Worm (Caenorhabditis elegans): ENCODE measurements around the gene F59E12.8.
A peak's percentile ranks its signal among the peaks of the same experiment; 100 is the strongest.

Gene F59E12.8

ce11 chrII:5603194-5603593 lies 33.5 kb downstream of the F59E12.8 start, which contains the start of gene C17G10.6:
Gene C17G10.6 (minus strand): TSS chrII:5603294.
- no peak for TF ChIP-seq ceh-6 (GFP tag; optimal IDR thresholded peaks at IDR 0.05)
- TF ChIP-seq K02D7.2 (tag; optimal IDR thresholded peaks at IDR 0.05), result no peak
- no peak for TF ChIP-seq rnt-1 (tag; optimal IDR thresholded peaks at IDR 0.05)
- TF ChIP-seq sox-4 (tag; optimal IDR thresholded peaks at IDR 0.05), result no peak
- no peak for TF ChIP-seq fkh-10 (GFP tag; optimal IDR thresholded peaks at IDR 0.05)
- TF ChIP-seq che-1 (tag; optimal IDR thresholded peaks at IDR 0.05), result no peak
- no peak for TF ChIP-seq T23F11.4 (GFP tag; optimal IDR thresholded peaks at IDR 0.05)

- TF ChIP-seq elt-4 (tag; optimal IDR thresholded peaks at IDR 0.05) (no peak), madf-2 (tag; optimal IDR thresholded peaks at IDR 0.05) (no peak), nhr-11 (tag; optimal IDR thresholded peaks at IDR 0.05) (no peak), fkh-10 (GFP tag; optimal IDR thresholded peaks at IDR 0.05) (no peak), ahr-1 (tag; optimal IDR thresholded peaks at IDR 0.05) (no peak), pax-1 (tag; optimal IDR thresholded peaks at IDR 0.05) (no peak), rnt-1 (tag; optimal IDR thresholded peaks at IDR 0.05) (no peak), nhr-232 (tag; optimal IDR thresholded peaks at IDR 0.05) (no peak), ceh-22 (tag; optimal IDR thresholded peaks at IDR 0.05) (no peak), ceh-19 (GFP tag; optimal IDR thresholded peaks at IDR 0.05) (no peak), fax-1 (tag; optimal IDR thresholded peaks at IDR 0.05) (no peak), dve-1 (tag; optimal IDR thresholded peaks at IDR 0.05) (peak; percentile 35), eyg-1 (tag; optimal IDR thresholded peaks at IDR 0.05) (no peak), ceh-24 (tag; optimal IDR thresholded peaks at IDR 0.05) (no peak), ceh-6 (GFP tag; optimal IDR thresholded peaks at IDR 0.05) (no peak), C08G9.2 (tag; optimal IDR thresholded peaks at IDR 0.05) (no peak), ama-1 (optimal IDR thresholded peaks at IDR 0.05) (peak; percentile 17), hlh-8 (tag; optimal IDR thresholded peaks at IDR 0.05) (no peak), pha-2 (tag; optimal IDR thresholded peaks at IDR 0.05) (no peak), sox-2 (GFP tag; IDR thresholded peaks at IDR 0.05) (no peak), elt-2 (tag; optimal IDR thresholded peaks at IDR 0.05) (peak; percentile 70)
Measured at ce11 chrII:5599326-5600044, 37.2 kb downstream of the F59E12.8 start, which contains the start of gene C17G10.10. Gene C17G10.10 (minus strand): TSS chrII:5599376.

- TF ChIP-seq ttx-3 (tag; optimal IDR thresholded peaks at IDR 0.05), result no peak
- TF ChIP-seq pha-2 (tag; optimal IDR thresholded peaks at IDR 0.05), result no peak
- TF ChIP-seq K02D7.2 (tag; optimal IDR thresholded peaks at IDR 0.05), result no peak
- no peak for TF ChIP-seq npax-4 (tag; optimal IDR thresholded peaks at IDR 0.05)
- TF ChIP-seq ceh-31 (tag; optimal IDR thresholded peaks at IDR 0.05), result no peak
- no peak for TF ChIP-seq C08G9.2 (tag; optimal IDR thresholded peaks at IDR 0.05)
- TF ChIP-seq unc-86 (tag; optimal IDR thresholded peaks at IDR 0.05), result no peak
- TF ChIP-seq nhr-11 (tag; optimal IDR thresholded peaks at IDR 0.05), result no peak
- TF ChIP-seq sox-4 (tag; optimal IDR thresholded peaks at IDR 0.05), result no peak
- no peak for TF ChIP-seq elt-2 (tag; optimal IDR thresholded peaks at IDR 0.05)
- no peak for TF ChIP-seq tbx-2 (tag; optimal IDR thresholded peaks at IDR 0.05)
- TF ChIP-seq ceh-45 (GFP tag; IDR thresholded peaks at IDR 0.05), result no peak
- TF ChIP-seq fkh-10 (GFP tag; optimal IDR thresholded peaks at IDR 0.05), result no peak
- no peak for TF ChIP-seq ceh-24 (tag; optimal IDR thresholded peaks at IDR 0.05)
- no peak for TF ChIP-seq ceh-6 (GFP tag; optimal IDR thresholded peaks at IDR 0.05)
- TF ChIP-seq unc-42 (tag; optimal IDR thresholded peaks at IDR 0.05), result no peak
- no peak for TF ChIP-seq hlh-8 (tag; optimal IDR thresholded peaks at IDR 0.05)
- TF ChIP-seq nhr-232 (tag; optimal IDR thresholded peaks at IDR 0.05), result no peak
- no peak for TF ChIP-seq hlh-13 (GFP tag; optimal IDR thresholded peaks at IDR 0.05)
- TF ChIP-seq dmd-4 (tag; optimal IDR thresholded peaks at IDR 0.05; ENCODE audit: borderline replicate concordance), result no peak
Measured at ce11 chrII:5596247-5596646, 40.5 kb downstream of the F59E12.8 start, which contains the start of gene C17G10.1. Gene C17G10.1 (plus strand): TSS chrII:5596547.

ce11 chrII:5594210-5594764 lies 42.4 kb downstream of the F59E12.8 start, which contains the start of gene ttc-4:
Gene ttc-4 (plus strand): TSS chrII:5594714.
- peak; percentile 90 for TF ChIP-seq elt-2 (tag; optimal IDR thresholded peaks at IDR 0.05)
- TF ChIP-seq fax-1 (tag; optimal IDR thresholded peaks at IDR 0.05), result peak; percentile 8
- peak; percentile 71 for TF ChIP-seq zip-5 (tag; optimal IDR thresholded peaks at IDR 0.05)
- TF ChIP-seq elt-4 (tag; optimal IDR thresholded peaks at IDR 0.05), result no peak
- no peak for TF ChIP-seq unc-55 (GFP tag; optimal IDR thresholded peaks at IDR 0.05)
- no peak for TF ChIP-seq pha-2 (tag; optimal IDR thresholded peaks at IDR 0.05)
- TF ChIP-seq ceh-18 (tag; optimal IDR thresholded peaks at IDR 0.05), result no peak
- peak; percentile 8 for TF ChIP-seq tbx-7 (tag; optimal IDR thresholded peaks at IDR 0.05)
- TF ChIP-seq ceh-2 (tag; optimal IDR thresholded peaks at IDR 0.05), result peak; percentile 33
- no peak for TF ChIP-seq ceh-48 (tag; optimal IDR thresholded peaks at IDR 0.05)
- peak; percentile 5 for TF ChIP-seq ref-2 (tag; optimal IDR thresholded peaks at IDR 0.05)
- peak; percentile 22 for TF ChIP-seq ahr-1 (tag; optimal IDR thresholded peaks at IDR 0.05)
- TF ChIP-seq unc-86 (tag; optimal IDR thresholded peaks at IDR 0.05), result peak; percentile 29
- TF ChIP-seq T23F11.4 (GFP tag; optimal IDR thresholded peaks at IDR 0.05), result no peak
- peak; percentile 58 for TF ChIP-seq hlh-8 (tag; optimal IDR thresholded peaks at IDR 0.05)
- TF ChIP-seq tbx-2 (tag; optimal IDR thresholded peaks at IDR 0.05), result peak; percentile 80
- no peak for TF ChIP-seq pat-9 (tag; optimal IDR thresholded peaks at IDR 0.05)
- TF ChIP-seq madf-2 (tag; optimal IDR thresholded peaks at IDR 0.05), result no peak
- peak; percentile 45 for TF ChIP-seq ceh-34 (tag; optimal IDR thresholded peaks at IDR 0.05)
- TF ChIP-seq unc-42 (tag; optimal IDR thresholded peaks at IDR 0.05), result peak; percentile 64
- TF ChIP-seq lim-6 (tag; optimal IDR thresholded peaks at IDR 0.05), result peak; percentile 27

All from whole organism, late embryonic.